Worm (Caenorhabditis elegans) whole organism, L3 larva: ENCODE measurements around the gene cchl-1.
A peak's percentile ranks its signal among the peaks of the same experiment; 100 is the strongest.

Experiments
- R02D3.7 ChIP-seq: fragments of 150-350 bp; optimal IDR thresholded peaks from 2 replicates; lab custom pipeline; 2014; ENCODE audit warnings: missing biosample characterization, missing genetic modification characterization
- ZK546.5 ChIP-seq: sonication (generic microtip); optimal IDR thresholded peaks from 2 replicates; lab custom pipeline; 2017; ENCODE audit warnings: missing biosample characterization, missing genetic modification characterization
- aly-2 ChIP-seq: fragments of 150-350 bp; optimal IDR thresholded peaks from 2 replicates; lab custom pipeline; 2014; ENCODE audit warnings: missing biosample characterization, missing genetic modification characterization
- ama-1 ChIP-seq: fragments of 150-350 bp; optimal IDR thresholded peaks from 2 replicates; lab custom pipeline; 2018
- ceh-16 ChIP-seq: sonication (generic microtip); optimal IDR thresholded peaks from 2 replicates; lab custom pipeline; 2017; ENCODE audit warnings: missing biosample characterization, missing genetic modification characterization
- ceh-28 ChIP-seq: fragments of 150-350 bp; optimal IDR thresholded peaks from 2 replicates; lab custom pipeline; 2014; ENCODE audit warnings: missing biosample characterization, missing genetic modification reagents, missing genetic modification characterization
- ceh-82 ChIP-seq: fragments of 150-350 bp; optimal IDR thresholded peaks from 2 replicates; lab custom pipeline; 2014; ENCODE audit warnings: missing biosample characterization, missing genetic modification characterization
- ceh-9 ChIP-seq: sonication (generic microtip); optimal IDR thresholded peaks from 2 replicates; lab custom pipeline; 2018; ENCODE audit warnings: missing biosample characterization, missing genetic modification characterization
- daf-12 ChIP-seq: fragments of 150-350 bp; optimal IDR thresholded peaks from 2 replicates; lab custom pipeline; 2014; ENCODE audit warnings: missing biosample characterization, missing genetic modification reagents, missing genetic modification characterization
- egl-27 ChIP-seq: sonication (generic microtip); optimal IDR thresholded peaks from 4 replicates; lab custom pipeline; 2017; ENCODE audit warnings: missing biosample characterization, missing genetic modification reagents, missing genetic modification characterization
- egl-5 ChIP-seq: fragments of 150-350 bp; optimal IDR thresholded peaks from 2 replicates; lab custom pipeline; 2017; ENCODE audit warnings: missing biosample characterization, missing genetic modification reagents, missing genetic modification characterization, inconsistent platforms
- elt-1 ChIP-seq: fragments of 150-350 bp; optimal IDR thresholded peaks from 2 replicates; lab custom pipeline; 2014; ENCODE audit warnings: missing biosample characterization, missing genetic modification characterization
- elt-2 ChIP-seq: sonication (generic microtip); optimal IDR thresholded peaks from 2 replicates; lab custom pipeline; 2016; ENCODE audit warnings: missing genetic modification reagents, mild to moderate bottlenecking, missing genetic modification characterization, missing compliant biosample characterization
- elt-3 ChIP-seq, 3 experiments: fragments of 150-350 bp in 1 of 3; sonication (generic microtip) in 2 of 3; optimal IDR thresholded peaks; 2 replicates in 2 of 3; 4 replicates in 1 of 3; lab custom pipeline; 2014 to 2017; ENCODE audit warnings: missing biosample characterization in 3 of 3, missing genetic modification characterization in 3 of 3
- eor-1 ChIP-seq, 2 experiments: fragments of 150-350 bp; optimal IDR thresholded peaks; 2 replicates each; lab custom pipeline; 2014 to 2018; ENCODE audit warnings: missing biosample characterization in 2 of 2, missing genetic modification characterization in 2 of 2
- fkh-10 ChIP-seq: sonication (generic microtip); optimal IDR thresholded peaks from 2 replicates; lab custom pipeline; 2017; ENCODE audit warnings: missing biosample characterization, missing genetic modification reagents, missing genetic modification characterization
- fkh-2 ChIP-seq: fragments of 150-350 bp; optimal IDR thresholded peaks from 2 replicates; lab custom pipeline; 2014; ENCODE audit warnings: missing biosample characterization, missing genetic modification reagents, missing genetic modification characterization
- fos-1 ChIP-seq: fragments of 150-350 bp; optimal IDR thresholded peaks from 2 replicates; lab custom pipeline; 2014; ENCODE audit warnings: missing biosample characterization, missing genetic modification characterization
- hmg-11 ChIP-seq: sonication (generic microtip); optimal IDR thresholded peaks from 2 replicates; lab custom pipeline; 2016; ENCODE audit warnings: missing genetic modification characterization, missing compliant biosample characterization
- jun-1 ChIP-seq: fragments of 150-350 bp; optimal IDR thresholded peaks from 2 replicates; lab custom pipeline; 2014; ENCODE audit warnings: missing biosample characterization, missing genetic modification reagents, missing genetic modification characterization
- lin-15B ChIP-seq: fragments of 150-350 bp; optimal IDR thresholded peaks from 2 replicates; lab custom pipeline; 2014; ENCODE audit warnings: missing biosample characterization, missing genetic modification characterization
- lin-39 ChIP-seq: fragments of 150-350 bp; optimal IDR thresholded peaks from 2 replicates; lab custom pipeline; 2018; ENCODE audit warnings: missing biosample characterization, missing genetic modification reagents, missing genetic modification characterization
- lsy-12 ChIP-seq: sonication (generic microtip); optimal IDR thresholded peaks from 2 replicates; lab custom pipeline; 2016; ENCODE audit warnings: mild to moderate bottlenecking, missing genetic modification characterization, missing compliant biosample characterization
- mdl-1 ChIP-seq: fragments of 150-350 bp; optimal IDR thresholded peaks from 2 replicates; lab custom pipeline; 2014; ENCODE audit warnings: missing biosample characterization, missing genetic modification characterization
- mml-1 ChIP-seq: fragments of 150-350 bp; sonication (generic microtip); optimal IDR thresholded peaks from 3 replicates; lab custom pipeline; 2014; ENCODE audit warnings: missing biosample characterization, missing genetic modification characterization
- nfya-1 ChIP-seq: sonication (generic microtip); optimal IDR thresholded peaks from 2 replicates; lab custom pipeline; 2017; ENCODE audit warnings: missing genetic modification characterization, mild to moderate bottlenecking, missing compliant biosample characterization, antibody characterized with exemption, moderate library complexity; ENCODE audit not compliant: insufficient read depth
- nhr-11 ChIP-seq: fragments of 150-350 bp; optimal IDR thresholded peaks from 2 replicates; lab custom pipeline; 2014; ENCODE audit warnings: missing biosample characterization, missing genetic modification characterization
- nhr-12 ChIP-seq: fragments of 150-350 bp; optimal IDR thresholded peaks from 2 replicates; lab custom pipeline; 2014; ENCODE audit warnings: missing biosample characterization, missing genetic modification characterization
- nhr-23 ChIP-seq: fragments of 150-350 bp; optimal IDR thresholded peaks from 2 replicates; lab custom pipeline; 2014; ENCODE audit warnings: missing biosample characterization, missing genetic modification reagents, missing genetic modification characterization
- nhr-237 ChIP-seq: fragments of 150-350 bp; optimal IDR thresholded peaks from 2 replicates; lab custom pipeline; 2014; ENCODE audit warnings: missing biosample characterization, missing genetic modification characterization
- nhr-25 ChIP-seq: sonication (generic microtip); optimal IDR thresholded peaks from 2 replicates; lab custom pipeline; 2017; ENCODE audit warnings: missing biosample characterization, missing genetic modification characterization
- nhr-28 ChIP-seq: fragments of 150-350 bp; optimal IDR thresholded peaks from 2 replicates; lab custom pipeline; 2014; ENCODE audit warnings: missing biosample characterization, missing genetic modification characterization
- nhr-43 ChIP-seq: sonication (generic microtip); optimal IDR thresholded peaks from 2 replicates; lab custom pipeline; 2016; ENCODE audit warnings: mild to moderate bottlenecking, missing genetic modification characterization, missing compliant biosample characterization; ENCODE audit not compliant: poor library complexity, severe bottlenecking
- nhr-67 ChIP-seq: fragments of 150-350 bp; optimal IDR thresholded peaks from 2 replicates; lab custom pipeline; 2014; ENCODE audit warnings: missing biosample characterization, missing genetic modification characterization
- nhr-76 ChIP-seq: fragments of 150-350 bp; sonication (generic microtip); optimal IDR thresholded peaks from 5 replicates; lab custom pipeline; 2014; ENCODE audit warnings: missing biosample characterization, missing genetic modification characterization
- nhr-77 ChIP-seq: fragments of 150-350 bp; optimal IDR thresholded peaks from 2 replicates; lab custom pipeline; 2014; ENCODE audit warnings: missing biosample characterization, missing genetic modification characterization
- pha-4 ChIP-seq: fragments of 150-350 bp; optimal IDR thresholded peaks from 2 replicates; lab custom pipeline; 2014; ENCODE audit warnings: missing biosample characterization, missing genetic modification reagents, missing genetic modification characterization
- pqm-1 ChIP-seq: fragments of 150-350 bp; optimal IDR thresholded peaks from 2 replicates; lab custom pipeline; 2017; ENCODE audit warnings: missing biosample characterization, missing genetic modification characterization, inconsistent platforms
- sea-2 ChIP-seq: fragments of 150-350 bp; sonication (generic microtip); optimal IDR thresholded peaks from 4 replicates; lab custom pipeline; 2014; ENCODE audit warnings: missing biosample characterization, missing genetic modification reagents, missing genetic modification characterization
- skn-1 ChIP-seq: fragments of 150-350 bp; optimal IDR thresholded peaks from 2 replicates; lab custom pipeline; 2014; ENCODE audit warnings: missing biosample characterization, missing genetic modification characterization
- snpc-4 ChIP-seq: fragments of 150-350 bp; optimal IDR thresholded peaks from 2 replicates; lab custom pipeline; 2014; ENCODE audit warnings: missing biosample characterization, missing genetic modification characterization
- tbx-2 ChIP-seq: sonication (generic microtip); optimal IDR thresholded peaks from 2 replicates; lab custom pipeline; 2016; ENCODE audit warnings: mild to moderate bottlenecking, missing genetic modification characterization, missing compliant biosample characterization
- unc-39 ChIP-seq: sonication (generic microtip); optimal IDR thresholded peaks from 4 replicates; lab custom pipeline; 2017; ENCODE audit warnings: missing biosample characterization, missing genetic modification characterization
- unc-62 ChIP-seq: fragments of 150-350 bp; sonication (generic microtip); optimal IDR thresholded peaks from 4 replicates; lab custom pipeline; 2014; ENCODE audit warnings: missing biosample characterization, missing genetic modification reagents, missing genetic modification characterization
- zag-1 ChIP-seq: fragments of 150-350 bp; optimal IDR thresholded peaks from 2 replicates; lab custom pipeline; 2014; ENCODE audit warnings: missing biosample characterization, missing genetic modification characterization
- ztf-11 ChIP-seq: fragments of 150-350 bp; optimal IDR thresholded peaks from 2 replicates; lab custom pipeline; 2014; ENCODE audit warnings: missing biosample characterization, missing genetic modification characterization
- ztf-4 ChIP-seq: fragments of 150-350 bp; optimal IDR thresholded peaks from 2 replicates; lab custom pipeline; 2014; ENCODE audit warnings: missing biosample characterization, missing genetic modification characterization

The cchl-1 gene

DNA sequence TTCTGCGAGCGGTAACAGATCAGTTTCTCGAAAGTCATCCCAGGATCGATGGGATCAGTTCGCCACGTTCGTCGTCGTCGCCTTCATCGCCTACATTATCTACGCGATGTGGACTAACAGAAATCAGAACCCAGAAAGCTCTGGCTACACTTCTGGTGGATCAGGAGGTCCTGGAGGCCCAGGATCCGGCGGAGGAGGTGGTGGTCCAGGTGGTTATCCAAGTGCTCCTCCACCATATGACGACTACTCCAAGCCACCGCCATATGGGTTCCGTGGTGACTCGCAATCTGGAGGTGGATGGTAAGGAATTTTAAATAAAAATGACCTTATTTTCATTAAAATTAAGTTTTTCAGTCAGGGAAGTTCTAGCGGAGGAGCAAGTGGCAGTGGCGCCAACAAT lies 4.0 kb upstream of the cchl-1 start:
- TF ChIP-seq unc-39 (tag; lab: Kevin White, UChicago) (no peak), snpc-4 (no peak), aly-2 (tag; lab: Kevin White, UChicago) (no peak), unc-62 (GFP tag; lab: Kevin White, UChicago) (no peak), lin-39 (tag; lab: Kevin White, UChicago) (no peak), ceh-28 (tag; lab: Kevin White, UChicago) (no peak), daf-12 (tag; lab: Kevin White, UChicago) (no peak), pha-4 (tag; lab: Kevin White, UChicago) (no peak), R02D3.7 (tag; lab: Kevin White, UChicago) (no peak), fos-1 (no peak), nhr-11 (tag; lab: Kevin White, UChicago) (no peak), mdl-1 (no peak), ztf-11 (no peak), egl-27 (tag; lab: Kevin White, UChicago) (no peak), nhr-28 (tag; lab: Kevin White, UChicago) (no peak), nhr-43 (no peak)
- TF ChIP-seq, all 47 proteins: peak for 0

DNA sequence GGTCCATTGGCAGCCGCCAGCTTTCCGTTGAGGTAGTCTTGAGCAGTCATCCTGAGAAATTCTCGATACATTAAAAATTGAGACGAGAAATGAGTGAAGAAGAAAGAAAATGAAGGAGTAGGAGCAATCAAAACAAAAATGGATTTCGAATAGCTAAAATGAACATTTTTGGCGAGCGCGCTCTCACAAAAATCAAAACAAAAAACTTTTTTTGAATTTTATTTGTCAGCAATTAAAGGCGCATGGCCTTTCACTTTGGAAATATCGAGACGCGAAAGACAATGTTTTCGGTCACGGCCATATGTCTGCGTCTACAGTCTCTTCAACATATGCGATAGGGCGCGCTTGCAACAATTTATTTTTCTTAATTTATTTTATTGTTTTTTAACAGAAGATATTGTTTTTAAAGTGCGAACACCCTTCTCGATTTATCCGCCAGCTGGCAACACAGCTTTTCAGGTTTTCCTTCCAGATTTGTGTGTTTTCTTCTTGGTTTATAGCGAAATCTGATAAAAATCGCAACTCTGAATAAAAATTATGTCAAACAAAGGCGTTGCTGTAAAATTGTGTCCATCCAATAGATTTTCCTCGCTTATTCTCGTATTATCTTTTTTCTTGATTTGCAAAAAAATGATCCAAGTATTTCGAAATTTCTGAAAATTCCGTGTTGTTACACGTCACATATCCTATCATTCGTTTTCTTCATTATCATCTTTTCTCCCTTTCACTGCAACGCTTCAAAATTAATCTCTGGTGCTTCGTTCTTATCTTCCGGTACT lies 2.9 kb upstream of the cchl-1 start, which contains the start of the genes rpn-9 and T06D8.9:
Gene rpn-9 (minus strand): TSS at position 51 of the 779 bp plus-strand sequence.
Gene T06D8.9 (plus strand): TSS at position 729 of the 779 bp plus-strand sequence.
- TF ChIP-seq jun-1 (tag; lab: Kevin White, UChicago) = peak; percentile 62
- peak; percentile 90 for TF ChIP-seq nfya-1 (tag; lab: Kevin White, UChicago)
- no peak for TF ChIP-seq fkh-2 (tag; lab: Kevin White, UChicago)
- no peak for TF ChIP-seq ZK546.5 (tag; lab: Kevin White, UChicago)
- no peak for TF ChIP-seq zag-1 (tag; lab: Kevin White, UChicago)
- no peak for TF ChIP-seq egl-27 (tag; lab: Kevin White, UChicago)
- TF ChIP-seq ceh-9 (tag; lab: Kevin White, UChicago) = no peak
- no peak for TF ChIP-seq daf-12 (tag; lab: Kevin White, UChicago)
- peak; percentile 84 for TF ChIP-seq skn-1 (tag; lab: Kevin White, UChicago)
- TF ChIP-seq ama-1 = peak; percentile 44
- TF ChIP-seq egl-5 (tag; lab: Kevin White, UChicago) = peak; percentile 91
- no peak for TF ChIP-seq ceh-16
- TF ChIP-seq mdl-1 = no peak
- no peak for TF ChIP-seq ceh-82 (tag; lab: Kevin White, UChicago)
- no peak for TF ChIP-seq nhr-12 (tag; lab: Kevin White, UChicago)
- TF ChIP-seq elt-2 = peak; percentile 53
- TF ChIP-seq sea-2 (GFP tag; lab: Kevin White, UChicago) = no peak
- TF ChIP-seq aly-2 (tag; lab: Kevin White, UChicago) = no peak
- peak; percentile 62 for TF ChIP-seq hmg-11 (tag; lab: Kevin White, UChicago)
- TF ChIP-seq nhr-23 (tag; lab: Kevin White, UChicago) = peak; percentile 86
- TF ChIP-seq elt-1 (tag; lab: Kevin White, UChicago) = peak; percentile 44
- peak; percentile 95 for TF ChIP-seq pha-4 (tag; lab: Kevin White, UChicago)
- TF ChIP-seq elt-3 (tag; optimal IDR thresholded peaks at IDR 0.05; lab: Kevin White, UChicago) = no peak
- TF ChIP-seq unc-39 (tag; lab: Kevin White, UChicago) = no peak
- TF ChIP-seq nhr-28 (tag; lab: Kevin White, UChicago) = no peak
- no peak for TF ChIP-seq fos-1
- TF ChIP-seq ceh-28 (tag; lab: Kevin White, UChicago) = no peak
- TF ChIP-seq mml-1 (tag; lab: Kevin White, UChicago) = no peak
- no peak for TF ChIP-seq nhr-11 (tag; lab: Kevin White, UChicago)
- no peak for TF ChIP-seq nhr-67 (tag; lab: Kevin White, UChicago)
- TF ChIP-seq nhr-43 = peak; percentile 64
- TF ChIP-seq ztf-4 (tag; lab: Kevin White, UChicago) = no peak
- no peak for TF ChIP-seq eor-1 (tag; optimal IDR thresholded peaks at IDR 0.05; lab: Kevin White, UChicago)
- TF ChIP-seq nhr-76 (tag; lab: Kevin White, UChicago) = no peak
- TF ChIP-seq fkh-10 (GFP tag; lab: Kevin White, UChicago) = no peak
- TF ChIP-seq snpc-4 = peak; percentile 90
- no peak for TF ChIP-seq nhr-237 (tag; lab: Kevin White, UChicago)
- peak; percentile 59 for TF ChIP-seq nhr-25 (tag; lab: Kevin White, UChicago)
- TF ChIP-seq pqm-1 (tag; lab: Kevin White, UChicago) = peak; percentile 63
- peak; percentile 24 for TF ChIP-seq lsy-12 (tag; lab: Kevin White, UChicago)
- TF ChIP-seq tbx-2 = no peak
- peak; percentile 97 for TF ChIP-seq lin-15B (tag; lab: Kevin White, UChicago)
- no peak for TF ChIP-seq unc-62 (GFP tag; lab: Kevin White, UChicago)
- TF ChIP-seq lin-39 (tag; lab: Kevin White, UChicago) = peak; percentile 77
- TF ChIP-seq nhr-77 (tag; lab: Kevin White, UChicago) = no peak
- TF ChIP-seq R02D3.7 (tag; lab: Kevin White, UChicago) = peak; percentile 37
- TF ChIP-seq ztf-11 = no peak
